Worm (Caenorhabditis elegans) whole organism, L1 larva: ENCODE measurements around the gene T28F3.9.

Experiments used
- C04F5.9 ChIP-seq: sonication (generic microtip); optimal IDR thresholded peaks from 2 replicates; lab custom pipeline; 2016; ENCODE audit warnings: missing genetic modification characterization, missing compliant biosample characterization
- C34B4.2 ChIP-seq: sonication (generic microtip); optimal IDR thresholded peaks from 2 replicates; lab custom pipeline; 2017; ENCODE audit warnings: mild to moderate bottlenecking, missing genetic modification characterization, missing compliant biosample characterization
- aha-1 ChIP-seq: fragments of 150-350 bp; optimal IDR thresholded peaks from 2 replicates; lab custom pipeline; 2014; ENCODE audit warnings: missing biosample characterization, missing genetic modification characterization
- alr-1 ChIP-seq: fragments of 200-800 bp; sonication (Bioruptor generic); optimal IDR thresholded peaks from 2 replicates; lab custom pipeline; 2018; ENCODE audit warnings: borderline replicate concordance, mild to moderate bottlenecking, missing genetic modification characterization, missing compliant biosample characterization
- ceh-63 ChIP-seq: fragments of 200-800 bp; sonication (Bioruptor generic); optimal IDR thresholded peaks from 2 replicates; lab custom pipeline; 2018; ENCODE audit warnings: mild to moderate bottlenecking, missing genetic modification characterization, missing compliant biosample characterization
- ceh-82 ChIP-seq, 3 experiments: fragments of 150-350 bp in 1 of 3; sonication (generic microtip) in 2 of 3; optimal IDR thresholded peaks; 2 replicates each; lab custom pipeline; 2014 to 2017; ENCODE audit warnings: missing biosample characterization in 3 of 3, missing genetic modification characterization in 3 of 3
- ceh-90 ChIP-seq: sonication (generic microtip); optimal IDR thresholded peaks from 2 replicates; lab custom pipeline; 2016; ENCODE audit warnings: missing genetic modification characterization, missing compliant biosample characterization
- ces-1 ChIP-seq: fragments of 150-350 bp; optimal IDR thresholded peaks from 2 replicates; lab custom pipeline; 2014; ENCODE audit warnings: missing biosample characterization, missing genetic modification reagents, missing genetic modification characterization
- dpl-1 ChIP-seq, 3 experiments: fragments of 150-350 bp in 2 of 3; sonication (generic microtip) in 1 of 3; optimal IDR thresholded peaks; 2 replicates each; lab custom pipeline; 2014 to 2017; ENCODE audit warnings: missing biosample characterization in 3 of 3, missing genetic modification characterization in 3 of 3, missing genetic modification reagents in 3 of 3
- elt-3 ChIP-seq, 6 experiments: fragments of 150-350 bp in 1 of 6; sonication (generic microtip); optimal IDR thresholded peaks; 2 replicates each; lab custom pipeline; 2017 to 2018; ENCODE audit warnings: missing biosample characterization in 6 of 6, missing genetic modification characterization in 6 of 6, inconsistent platforms in 1 of 6
- fkh-10 ChIP-seq: sonication (generic microtip); optimal IDR thresholded peaks from 2 replicates; lab custom pipeline; 2017; ENCODE audit warnings: missing biosample characterization, missing genetic modification reagents, missing genetic modification characterization
- fkh-4 ChIP-seq: sonication (generic microtip); optimal IDR thresholded peaks from 2 replicates; lab custom pipeline; 2016; ENCODE audit warnings: missing compliant biosample characterization, missing genetic modification characterization, borderline replicate concordance
- fkh-8 ChIP-seq: sonication (generic microtip); optimal IDR thresholded peaks from 2 replicates; lab custom pipeline; 2016; ENCODE audit warnings: mild to moderate bottlenecking, missing genetic modification characterization, missing compliant biosample characterization
- grh-1 ChIP-seq: fragments of 200-800 bp; sonication (Bioruptor generic); IDR thresholded peaks from 2 replicates; pipeline ENCODE4 v1.3.6; 2022; ENCODE audit warnings: missing genetic modification reagents, missing genetic modification characterization, missing compliant biosample characterization
- hlh-4 ChIP-seq: sonication (generic microtip); optimal IDR thresholded peaks from 2 replicates; lab custom pipeline; 2016; ENCODE audit warnings: mild to moderate bottlenecking, missing genetic modification characterization, missing compliant biosample characterization
- hpl-2 ChIP-seq: fragments of 150-350 bp; optimal IDR thresholded peaks from 2 replicates; lab custom pipeline; 2014; ENCODE audit warnings: missing biosample characterization, missing genetic modification reagents, missing genetic modification characterization
- jun-1 ChIP-seq: fragments of 150-350 bp; optimal IDR thresholded peaks from 2 replicates; lab custom pipeline; 2014; ENCODE audit warnings: missing biosample characterization, missing genetic modification reagents, missing genetic modification characterization
- lin-13 ChIP-seq: fragments of 150-350 bp; optimal IDR thresholded peaks from 2 replicates; lab custom pipeline; 2014; ENCODE audit warnings: missing biosample characterization, missing genetic modification reagents, missing genetic modification characterization
- lin-14 ChIP-seq: fragments of 200-800 bp; sonication (Bioruptor generic); optimal IDR thresholded peaks from 2 replicates; lab custom pipeline; 2018; ENCODE audit warnings: mild to moderate bottlenecking, missing genetic modification characterization, moderate library complexity, missing compliant biosample characterization
- lin-15B ChIP-seq: fragments of 150-350 bp; sonication (generic microtip); optimal IDR thresholded peaks from 3 replicates; lab custom pipeline; 2014; ENCODE audit warnings: missing biosample characterization, missing genetic modification characterization
- lin-39 ChIP-seq: fragments of 150-350 bp; optimal IDR thresholded peaks from 2 replicates; lab custom pipeline; 2014; ENCODE audit warnings: missing biosample characterization, missing genetic modification reagents, missing genetic modification characterization
- lir-3 ChIP-seq: sonication (generic microtip); optimal IDR thresholded peaks from 2 replicates; lab custom pipeline; 2016; ENCODE audit warnings: mild to moderate bottlenecking, missing genetic modification characterization, moderate library complexity, missing compliant biosample characterization; ENCODE audit not compliant: poor library complexity
- lsy-2 ChIP-seq, 2 experiments: fragments of 150-350 bp; optimal IDR thresholded peaks; 2 replicates each; lab custom pipeline; 2014; ENCODE audit warnings: missing biosample characterization in 2 of 2, missing genetic modification characterization in 2 of 2
- mef-2 ChIP-seq: fragments of 150-350 bp; optimal IDR thresholded peaks from 2 replicates; lab custom pipeline; 2014; ENCODE audit warnings: missing biosample characterization, missing genetic modification characterization
- nhr-11 ChIP-seq: fragments of 150-350 bp; optimal IDR thresholded peaks from 2 replicates; lab custom pipeline; 2014; ENCODE audit warnings: missing biosample characterization, missing genetic modification characterization
- nhr-19 ChIP-seq: fragments of 200-800 bp; sonication (Bioruptor generic); conservative IDR thresholded peaks from 2 replicates; pipeline ENCODE4 v1.3.6; 2022; ENCODE audit warnings: missing genetic modification characterization, missing compliant biosample characterization
- nhr-20 ChIP-seq: sonication (generic microtip); optimal IDR thresholded peaks from 2 replicates; lab custom pipeline; 2016; ENCODE audit warnings: mild to moderate bottlenecking, missing genetic modification characterization, missing compliant biosample characterization
- nhr-237 ChIP-seq: fragments of 150-350 bp; optimal IDR thresholded peaks from 2 replicates; lab custom pipeline; 2014; ENCODE audit warnings: missing biosample characterization, missing genetic modification characterization
- nhr-28 ChIP-seq: fragments of 150-350 bp; optimal IDR thresholded peaks from 2 replicates; lab custom pipeline; 2014; ENCODE audit warnings: missing biosample characterization, missing genetic modification characterization
- nhr-76 ChIP-seq: sonication (generic microtip); optimal IDR thresholded peaks from 2 replicates; lab custom pipeline; 2017; ENCODE audit warnings: missing biosample characterization, missing genetic modification characterization
- nhr-84 ChIP-seq: sonication (generic microtip); optimal IDR thresholded peaks from 2 replicates; lab custom pipeline; 2017; ENCODE audit warnings: missing biosample characterization, missing genetic modification characterization
- pax-3 ChIP-seq: fragments of 200-800 bp; sonication (Bioruptor generic); optimal IDR thresholded peaks from 2 replicates; lab custom pipeline; 2018; ENCODE audit warnings: mild to moderate bottlenecking, missing genetic modification characterization, moderate library complexity, missing compliant biosample characterization
- pqm-1 ChIP-seq: sonication (generic microtip); optimal IDR thresholded peaks from 3 replicates; lab custom pipeline; 2017; ENCODE audit warnings: missing biosample characterization, missing genetic modification characterization
- rnt-1 ChIP-seq: sonication (generic microtip); optimal IDR thresholded peaks from 2 replicates; lab custom pipeline; 2016; ENCODE audit warnings: mild to moderate bottlenecking, missing genetic modification characterization, moderate library complexity, missing compliant biosample characterization
- skn-1 ChIP-seq: fragments of 150-350 bp; optimal IDR thresholded peaks from 2 replicates; lab custom pipeline; 2014; ENCODE audit warnings: missing biosample characterization, missing genetic modification characterization
- snpc-4 ChIP-seq: fragments of 150-350 bp; optimal IDR thresholded peaks from 2 replicates; lab custom pipeline; 2014; ENCODE audit warnings: missing biosample characterization, missing genetic modification characterization
- sox-4 ChIP-seq: sonication (generic microtip); optimal IDR thresholded peaks from 2 replicates; lab custom pipeline; 2016; ENCODE audit warnings: missing genetic modification characterization, missing compliant biosample characterization
- sptf-1 ChIP-seq: fragments of 150-350 bp; optimal IDR thresholded peaks from 2 replicates; lab custom pipeline; 2014; ENCODE audit warnings: missing biosample characterization, missing genetic modification characterization
- sup-37 ChIP-seq: fragments of 200-800 bp; sonication (Bioruptor generic); optimal IDR thresholded peaks from 2 replicates; lab custom pipeline; 2018; ENCODE audit warnings: mild to moderate bottlenecking, missing genetic modification characterization, missing compliant biosample characterization
- swsn-7 ChIP-seq: sonication (generic microtip); optimal IDR thresholded peaks from 2 replicates; lab custom pipeline; 2016; ENCODE audit warnings: missing genetic modification characterization, missing compliant biosample characterization
- tbx-2 ChIP-seq: sonication (generic microtip); optimal IDR thresholded peaks from 2 replicates; lab custom pipeline; 2016; ENCODE audit warnings: missing genetic modification characterization, missing compliant biosample characterization
- tlp-1 ChIP-seq: fragments of 150-350 bp; optimal IDR thresholded peaks from 2 replicates; lab custom pipeline; 2014; ENCODE audit warnings: missing biosample characterization, missing genetic modification characterization
- unc-130 ChIP-seq: fragments of 150-350 bp; optimal IDR thresholded peaks from 2 replicates; lab custom pipeline; 2017; ENCODE audit warnings: missing biosample characterization, missing genetic modification characterization, inconsistent platforms
- unc-62 ChIP-seq: fragments of 150-350 bp; optimal IDR thresholded peaks from 2 replicates; lab custom pipeline; 2014; ENCODE audit warnings: missing biosample characterization, missing genetic modification reagents, missing genetic modification characterization
- unc-98 ChIP-seq: fragments of 200-800 bp; sonication (Bioruptor generic); IDR thresholded peaks from 2 replicates; pipeline ENCODE4 v1.3.6; 2022; ENCODE audit warnings: missing genetic modification characterization, missing compliant biosample characterization
- zag-1 ChIP-seq: fragments of 150-350 bp; optimal IDR thresholded peaks from 2 replicates; lab custom pipeline; 2014; ENCODE audit warnings: missing biosample characterization, missing genetic modification characterization
- zip-4 ChIP-seq: fragments of 200-800 bp; sonication (Bioruptor generic); optimal IDR thresholded peaks from 2 replicates; lab custom pipeline; 2018; ENCODE audit warnings: mild to moderate bottlenecking, missing genetic modification characterization, moderate library complexity, missing compliant biosample characterization
- ztf-4 ChIP-seq: fragments of 150-350 bp; optimal IDR thresholded peaks from 2 replicates; lab custom pipeline; 2014; ENCODE audit warnings: missing biosample characterization, missing genetic modification characterization

The T28F3.9 gene

DNA sequence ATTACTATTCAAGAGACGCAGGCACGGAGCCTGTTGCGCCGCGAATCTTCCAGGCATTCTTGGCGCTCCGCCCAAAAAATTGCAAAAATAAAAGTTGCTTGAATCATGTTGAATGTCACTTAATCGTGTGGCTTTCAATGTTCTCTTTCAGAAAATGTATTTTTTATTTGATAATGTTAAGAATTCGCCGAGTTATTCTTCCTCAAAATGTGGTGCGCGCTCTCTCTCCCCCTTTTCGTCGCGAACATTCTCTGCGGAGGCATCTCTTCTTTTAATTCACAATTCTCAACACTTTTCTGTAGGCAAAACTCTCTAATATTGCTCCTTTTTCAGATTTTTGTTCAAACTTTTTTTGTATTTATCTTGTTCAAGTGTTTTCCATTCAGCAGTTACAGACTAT, 29.9 kb upstream of the T28F3.9 start (continued):
- no peak for TF ChIP-seq sptf-1 (tag; lab: Kevin White, UChicago)
- TF ChIP-seq lsy-2 (tag; optimal IDR thresholded peaks at IDR 0.05; lab: Kevin White, UChicago), result peak; percentile 90 to 96
- TF ChIP-seq ceh-63 (GFP tag; lab: Kevin White, UChicago), result peak; percentile 82
- TF ChIP-seq ces-1 (GFP tag; lab: Kevin White, UChicago), result peak; percentile 33
- TF ChIP-seq tlp-1, result no peak
- TF ChIP-seq unc-130 (tag; lab: Kevin White, UChicago), result peak; percentile 91
- TF ChIP-seq hlh-4 (tag; lab: Kevin White, UChicago), result peak; percentile 72
- peak; percentile 94 for TF ChIP-seq hpl-2 (GFP tag; lab: Kevin White, UChicago)
- TF ChIP-seq pqm-1 (tag; lab: Kevin White, UChicago), result peak; percentile 18
- peak; percentile 82 for TF ChIP-seq rnt-1 (tag; lab: Kevin White, UChicago)
- peak; percentile 100 for TF ChIP-seq fkh-8
- peak; percentile 99 for TF ChIP-seq nhr-20 (tag; lab: Kevin White, UChicago)
- TF ChIP-seq ztf-4, result peak; percentile 95
- no peak for TF ChIP-seq nhr-84 (tag; lab: Kevin White, UChicago)
- TF ChIP-seq C04F5.9 (tag; lab: Kevin White, UChicago), result peak; percentile 91
- TF ChIP-seq dpl-1 (GFP tag; optimal IDR thresholded peaks at IDR 0.05; lab: Kevin White, UChicago), result peak; percentile 74 to 80 (median 77)
- peak; percentile 64 for TF ChIP-seq nhr-76 (tag; lab: Kevin White, UChicago)
- TF ChIP-seq fkh-4, result peak; percentile 86
- peak; percentile 94 to 97 (median 95) for TF ChIP-seq ceh-82 (tag; optimal IDR thresholded peaks at IDR 0.05; lab: Kevin White, UChicago)
- peak; percentile 91 for TF ChIP-seq lin-39
- TF ChIP-seq skn-1, result peak; percentile 87
- peak; percentile 92 for TF ChIP-seq lin-13 (GFP tag; lab: Kevin White, UChicago)
- peak; percentile 95 for TF ChIP-seq zip-4 (GFP tag; lab: Kevin White, UChicago)
- TF ChIP-seq C34B4.2, result peak; percentile 68
- peak; percentile 81 for TF ChIP-seq mef-2 (tag; lab: Kevin White, UChicago)
- peak; percentile 69 for TF ChIP-seq ceh-90
- TF ChIP-seq unc-98, result peak; percentile 86
- TF ChIP-seq swsn-7 (tag; lab: Kevin White, UChicago), result peak; percentile 99
- TF ChIP-seq sox-4 (tag; lab: Kevin White, UChicago), result peak; percentile 93
- TF ChIP-seq tbx-2 (tag; lab: Kevin White, UChicago), result peak; percentile 98
- TF ChIP-seq aha-1, result peak; percentile 88
- TF ChIP-seq grh-1, result peak; percentile 95
- no peak for TF ChIP-seq alr-1 (tag; lab: Kevin White, UChicago)
- peak; percentile 92 for TF ChIP-seq nhr-237 (tag; lab: Kevin White, UChicago)
- TF ChIP-seq nhr-28 (tag; lab: Kevin White, UChicago), result peak; percentile 56
- peak; percentile 37 for TF ChIP-seq unc-62
- peak; percentile 97 for TF ChIP-seq sup-37
- peak; percentile 91 for TF ChIP-seq zag-1 (tag; lab: Kevin White, UChicago)
- peak; percentile 96 for TF ChIP-seq jun-1
- peak; percentile 80 for TF ChIP-seq lir-3 (tag; lab: Kevin White, UChicago)
- peak; percentile 99 for TF ChIP-seq fkh-10 (GFP tag; lab: Kevin White, UChicago)
- peak; percentile 70 for TF ChIP-seq snpc-4 (tag; lab: Kevin White, UChicago)
- TF ChIP-seq nhr-19 (GFP tag; lab: Robert Waterston, UW), result peak; percentile 96
- TF ChIP-seq pax-3 (tag; lab: Kevin White, UChicago), result peak; percentile 99
- TF ChIP-seq lin-14 (GFP tag; lab: Kevin White, UChicago), result peak; percentile 100
- peak; percentile 31 to 96 (median 66) for TF ChIP-seq elt-3 (tag; optimal IDR thresholded peaks at IDR 0.05; lab: Kevin White, UChicago)
- TF ChIP-seq lin-15B (tag; lab: Kevin White, UChicago), result peak; percentile 71
- TF ChIP-seq nhr-11, result peak; percentile 96
